ENCODE assay signal across 1 fruit fly cellular context in the genomic region with DNA sequence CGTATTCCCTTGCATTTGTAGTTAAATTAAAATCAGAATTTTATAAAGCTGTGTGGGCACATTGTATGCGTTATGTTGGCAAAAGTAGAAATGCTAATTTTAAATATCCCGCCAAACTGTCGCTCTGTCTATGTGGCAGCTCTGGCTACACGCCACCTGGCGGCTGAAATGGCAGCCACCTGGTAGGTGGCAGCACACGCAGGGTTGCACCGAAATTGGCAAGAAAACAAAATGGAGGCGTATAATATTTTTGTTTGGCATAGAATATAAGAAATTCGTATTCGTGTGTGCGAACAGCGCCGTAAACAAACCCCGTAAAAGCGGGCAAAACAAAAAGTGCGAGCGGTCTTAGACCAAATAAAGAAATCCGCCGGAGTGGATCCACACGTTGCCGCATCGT.
TF ChIP-seq lines count a peak whose summit lies in the region.

A gene (plus strand): TSS at position 220 of the 400 bp plus-strand sequence.

TF ChIP-seq in whole organism, embryonic, 481 proteins besides CTCF, POLR2A, EP300 and RAD21 (continued from another document and continues in another):
- peak; percentile 10 for TF ChIP-seq zf30C (GFP tag; optimal IDR thresholded peaks at IDR 0.05; lab: Kevin White, UChicago)
- TF ChIP-seq pfk (GFP tag; optimal IDR thresholded peaks at IDR 0.05; lab: Kevin White, UChicago), result peak; percentile 64
- TF ChIP-seq cg (GFP tag; optimal IDR thresholded peaks at IDR 0.05; lab: Kevin White, UChicago), result no peak
- no peak for TF ChIP-seq CG11695 (GFP tag; IDR thresholded peaks at IDR 0.05; lab: Robert Waterston, UW)
- TF ChIP-seq insv (GFP tag; optimal IDR thresholded peaks at IDR 0.05; lab: Kevin White, UChicago), result peak in 1 of 2 experiments; percentile 68
- no peak for TF ChIP-seq jigr1 (GFP tag; IDR thresholded peaks at IDR 0.05; lab: Robert Waterston, UW)
- TF ChIP-seq Hey (tag; optimal IDR thresholded peaks at IDR 0.05; lab: Kevin White, UChicago), result no peak
- TF ChIP-seq CG13894 (tag; optimal IDR thresholded peaks at IDR 0.05; lab: Kevin White, UChicago), result peak; percentile 71
- TF ChIP-seq Hr78 (GFP tag; optimal IDR thresholded peaks at IDR 0.05; lab: Kevin White, UChicago), result no peak
- no peak for TF ChIP-seq unpg (GFP tag; optimal IDR thresholded peaks at IDR 0.05; lab: Kevin White, UChicago)
- TF ChIP-seq HmgZ (tag; optimal IDR thresholded peaks at IDR 0.05; lab: Kevin White, UChicago), result peak; percentile 85
- TF ChIP-seq Myb (GFP tag; optimal IDR thresholded peaks at IDR 0.05; lab: Kevin White, UChicago), result peak; percentile 90
- TF ChIP-seq ftz-f1 (GFP tag; optimal IDR thresholded peaks at IDR 0.05; lab: Kevin White, UChicago), result peak; percentile 77
- TF ChIP-seq CG8290 (GFP tag; optimal IDR thresholded peaks at IDR 0.05; lab: Kevin White, UChicago), result peak; percentile 75
- TF ChIP-seq CG8290 (tag; optimal IDR thresholded peaks at IDR 0.05; lab: Kevin White, UChicago), result peak in 1 of 2 experiments; percentile 83
- no peak for TF ChIP-seq cwo (GFP tag; optimal IDR thresholded peaks at IDR 0.05; lab: Kevin White, UChicago)
- TF ChIP-seq psq (GFP tag; optimal IDR thresholded peaks at IDR 0.05; lab: Kevin White, UChicago), result no peak
- peak; percentile 63 for TF ChIP-seq kni (GFP tag; optimal IDR thresholded peaks at IDR 0.05; lab: Kevin White, UChicago)
- peak; percentile 11 for TF ChIP-seq CG9609 (GFP tag; optimal IDR thresholded peaks at IDR 0.05; lab: Kevin White, UChicago)
- TF ChIP-seq ro (GFP tag; IDR thresholded peaks at IDR 0.05; lab: Robert Waterston, UW), result no peak
- TF ChIP-seq sug (tag; optimal IDR thresholded peaks at IDR 0.05; lab: Kevin White, UChicago), result peak; percentile 67
- peak; percentile 40 for TF ChIP-seq CG17385 (GFP tag; optimal IDR thresholded peaks at IDR 0.05; lab: Kevin White, UChicago)
- peak; percentile 13 for TF ChIP-seq Chrac-16 (GFP tag; optimal IDR thresholded peaks at IDR 0.05; lab: Kevin White, UChicago)
- TF ChIP-seq pnt (GFP tag; optimal IDR thresholded peaks at IDR 0.05; lab: Kevin White, UChicago), result no peak
- peak; percentile 2 for TF ChIP-seq disco-r (GFP tag; optimal IDR thresholded peaks at IDR 0.05; lab: Kevin White, UChicago)
- no peak for TF ChIP-seq kay (GFP tag; optimal IDR thresholded peaks at IDR 0.05; lab: Kevin White, UChicago)
- TF ChIP-seq Atf3 (GFP tag; optimal IDR thresholded peaks at IDR 0.05; lab: Kevin White, UChicago), result no peak
- TF ChIP-seq Xbp1 (GFP tag; optimal IDR thresholded peaks at IDR 0.05; lab: Kevin White, UChicago), result peak; percentile 58
- peak in 1 of 2 experiments; percentile 12 for TF ChIP-seq bsh (GFP tag; optimal IDR thresholded peaks at IDR 0.05; lab: Kevin White, UChicago)
- TF ChIP-seq Nf-YB (GFP tag; optimal IDR thresholded peaks at IDR 0.05; lab: Kevin White, UChicago), result peak; percentile 23
- no peak for TF ChIP-seq Doc3 (GFP tag; IDR thresholded peaks at IDR 0.05; lab: Robert Waterston, UW; ENCODE audit: partially characterized antibody)
- peak; percentile 64; the same call in 2 of the 3 replicates for TF ChIP-seq ci (GFP tag; IDR thresholded peaks at IDR 0.05; lab: Robert Waterston, UW)
- TF ChIP-seq slp2 (GFP tag; optimal IDR thresholded peaks at IDR 0.05; lab: Kevin White, UChicago), result peak; percentile 10
- no peak for TF ChIP-seq CG3726 (GFP tag; IDR thresholded peaks at IDR 0.05; lab: Robert Waterston, UW)
- TF ChIP-seq mirr (GFP tag; optimal IDR thresholded peaks at IDR 0.05; lab: Kevin White, UChicago), result peak; percentile 39
- peak; percentile 5 for TF ChIP-seq Usf (GFP tag; optimal IDR thresholded peaks at IDR 0.05; lab: Kevin White, UChicago)
- 0 out of 2 replicates have a peak, but pooled peaks have one; percentile 30 for TF ChIP-seq onecut (GFP tag; IDR thresholded peaks at IDR 0.05; lab: Robert Waterston, UW)
- peak; percentile 49; the same call in 1 of the 2 replicates for TF ChIP-seq CG11247 (GFP tag; IDR thresholded peaks at IDR 0.05; lab: Robert Waterston, UW)
- no peak for TF ChIP-seq exex (tag; optimal IDR thresholded peaks at IDR 0.05; lab: Kevin White, UChicago)
- no peak for TF ChIP-seq jing (GFP tag; optimal IDR thresholded peaks at IDR 0.05; lab: Kevin White, UChicago)
- peak; percentile 99 for TF ChIP-seq CG2116 (GFP tag; optimal IDR thresholded peaks at IDR 0.05; lab: Kevin White, UChicago)
- TF ChIP-seq CG31224 (GFP tag; IDR thresholded peaks at IDR 0.05; lab: Robert Waterston, UW), result peak; percentile 46
- TF ChIP-seq CG4820 (GFP tag; optimal IDR thresholded peaks at IDR 0.05; lab: Kevin White, UChicago), result no peak
- no peak for TF ChIP-seq Poxn (GFP tag; IDR thresholded peaks at IDR 0.05; lab: Robert Waterston, UW)
- peak; percentile 62 for TF ChIP-seq HHEX (GFP tag; optimal IDR thresholded peaks at IDR 0.05; lab: Kevin White, UChicago)
- no peak for TF ChIP-seq CG1792 (GFP tag; optimal IDR thresholded peaks at IDR 0.05; lab: Kevin White, UChicago)
- TF ChIP-seq Taf1 (GFP tag; IDR thresholded peaks at IDR 0.05; lab: Robert Waterston, UW), result no peak
- TF ChIP-seq rib (GFP tag; IDR thresholded peaks at IDR 0.05; lab: Robert Waterston, UW), result peak; percentile 96
- peak; percentile 45; the same call in 1 of the 2 replicates for TF ChIP-seq CG10321 (GFP tag; IDR thresholded peaks at IDR 0.05; lab: Robert Waterston, UW)
- TF ChIP-seq CG10959 (GFP tag; IDR thresholded peaks at IDR 0.05; lab: Robert Waterston, UW), result peak; percentile 49; the same call in 1 of the 2 replicates
- no peak for TF ChIP-seq wek (GFP tag; optimal IDR thresholded peaks at IDR 0.05; lab: Kevin White, UChicago)
- TF ChIP-seq ase (GFP tag; IDR thresholded peaks at IDR 0.05; lab: Robert Waterston, UW), result no peak
- peak; percentile 14 for TF ChIP-seq CG6813 (GFP tag; optimal IDR thresholded peaks at IDR 0.05; lab: Kevin White, UChicago)
- no peak for TF ChIP-seq gcm (GFP tag; optimal IDR thresholded peaks at IDR 0.05; lab: Kevin White, UChicago)
- TF ChIP-seq ERR (GFP tag; optimal IDR thresholded peaks at IDR 0.05; lab: Kevin White, UChicago), result peak; percentile 20
- peak; percentile 50 for TF ChIP-seq CG17829 (tag; optimal IDR thresholded peaks at IDR 0.05; lab: Kevin White, UChicago)
- TF ChIP-seq Dp (GFP tag; optimal IDR thresholded peaks at IDR 0.05; lab: Kevin White, UChicago), result peak; percentile 97
- 0 out of 2 replicates have a peak, but pooled peaks have one; percentile 12 for TF ChIP-seq H2.0 (GFP tag; IDR thresholded peaks at IDR 0.05; lab: Robert Waterston, UW)
- TF ChIP-seq CG6254 (GFP tag; optimal IDR thresholded peaks at IDR 0.05; lab: Kevin White, UChicago), result no peak
- peak; percentile 42 for TF ChIP-seq zen (tag; optimal IDR thresholded peaks at IDR 0.05; lab: Kevin White, UChicago)
- TF ChIP-seq CG34422 (GFP tag; IDR thresholded peaks at IDR 0.05; lab: Robert Waterston, UW), result peak; percentile 69
- TF ChIP-seq inv (GFP tag; IDR thresholded peaks at IDR 0.05; lab: Robert Waterston, UW; ENCODE audit: partially characterized antibody), result no peak
- peak; percentile 20 for TF ChIP-seq CG18764 (GFP tag; optimal IDR thresholded peaks at IDR 0.05; lab: Kevin White, UChicago)
- TF ChIP-seq vfl (GFP tag; optimal IDR thresholded peaks at IDR 0.05; lab: Kevin White, UChicago), result no peak
- TF ChIP-seq CG17359 (tag; optimal IDR thresholded peaks at IDR 0.05; lab: Kevin White, UChicago), result peak; percentile 32
- peak; percentile 95 for TF ChIP-seq Ets65A (GFP tag; lab: Kevin White, UChicago)
- 0 out of 2 replicates have a peak, but pooled peaks have one; percentile 37 for TF ChIP-seq CG1024 (GFP tag; IDR thresholded peaks at IDR 0.05; lab: Robert Waterston, UW)
- no peak for TF ChIP-seq bowl (GFP tag; IDR thresholded peaks at IDR 0.05; lab: Robert Waterston, UW)
- TF ChIP-seq CG9727 (GFP tag; optimal IDR thresholded peaks at IDR 0.05; lab: Kevin White, UChicago), result peak; percentile 51
- no peak for TF ChIP-seq tgo (GFP tag; IDR thresholded peaks at IDR 0.05; lab: Robert Waterston, UW)
- no peak for TF ChIP-seq CG11696 (GFP tag; IDR thresholded peaks at IDR 0.05; lab: Robert Waterston, UW)
- no peak for TF ChIP-seq cas (GFP tag; IDR thresholded peaks at IDR 0.05; lab: Robert Waterston, UW)
- peak; percentile 65 for TF ChIP-seq NfI (GFP tag; optimal IDR thresholded peaks at IDR 0.05; lab: Kevin White, UChicago)
- TF ChIP-seq her (GFP tag; optimal IDR thresholded peaks at IDR 0.05; lab: Kevin White, UChicago), result peak; percentile 56
- no peak for TF ChIP-seq CG3838 (GFP tag; optimal IDR thresholded peaks at IDR 0.05; lab: Kevin White, UChicago)
- TF ChIP-seq ap (GFP tag; IDR thresholded peaks at IDR 0.05; lab: Robert Waterston, UW), result no peak
- peak; percentile 63 for TF ChIP-seq MTF-1 (GFP tag; optimal IDR thresholded peaks at IDR 0.05; lab: Kevin White, UChicago; ENCODE audit: borderline replicate concordance)
- no peak for TF ChIP-seq Tbp (GFP tag; optimal IDR thresholded peaks at IDR 0.05; lab: Kevin White, UChicago)
- peak; percentile 89 for TF ChIP-seq CG15514 (GFP tag; optimal IDR thresholded peaks at IDR 0.05; lab: Kevin White, UChicago)
- 0 out of 2 replicates have a peak, but pooled peaks have one; percentile 7 for TF ChIP-seq aop (GFP tag; IDR thresholded peaks at IDR 0.05; lab: Robert Waterston, UW)
- peak; percentile 44; the same call in 1 of the 2 replicates for TF ChIP-seq CG11085 (GFP tag; IDR thresholded peaks at IDR 0.05; lab: Robert Waterston, UW)
- peak; percentile 71 for TF ChIP-seq lab (GFP tag; optimal IDR thresholded peaks at IDR 0.05; lab: Kevin White, UChicago)
- TF ChIP-seq D (optimal IDR thresholded peaks at IDR 0.05; lab: Kevin White, UChicago), result no peak
- TF ChIP-seq D (GFP tag; optimal IDR thresholded peaks at IDR 0.05; lab: Kevin White, UChicago), result no peak
- no peak for TF ChIP-seq ac (GFP tag; optimal IDR thresholded peaks at IDR 0.05; lab: Kevin White, UChicago)
- peak; percentile 47 for TF ChIP-seq Nf-YC (tag; optimal IDR thresholded peaks at IDR 0.05; lab: Kevin White, UChicago)
- TF ChIP-seq CG12155 (GFP tag; optimal IDR thresholded peaks at IDR 0.05; lab: Kevin White, UChicago), result peak; percentile 20
- TF ChIP-seq CG15601 (tag; optimal IDR thresholded peaks at IDR 0.05; lab: Kevin White, UChicago), result peak; percentile 33
- TF ChIP-seq CG10431 (GFP tag; optimal IDR thresholded peaks at IDR 0.05; lab: Kevin White, UChicago), result no peak
- TF ChIP-seq Xrp1 (GFP tag; IDR thresholded peaks at IDR 0.05; lab: Robert Waterston, UW), result no peak
- no peak for TF ChIP-seq CG31388 (GFP tag; optimal IDR thresholded peaks at IDR 0.05; lab: Kevin White, UChicago)
- TF ChIP-seq CG3847 (GFP tag; IDR thresholded peaks at IDR 0.05; lab: Robert Waterston, UW), result peak; percentile 83
- no peak for TF ChIP-seq CG9817 (tag; optimal IDR thresholded peaks at IDR 0.05; lab: Kevin White, UChicago)
- 0 out of 3 replicates have a peak, but pooled peaks have one; percentile 50 for TF ChIP-seq CG11560 (tag; IDR thresholded peaks at IDR 0.05; lab: Robert Waterston, UW)
- peak; percentile 97 for TF ChIP-seq pzg (GFP tag; optimal IDR thresholded peaks at IDR 0.05; lab: Kevin White, UChicago)
- TF ChIP-seq Hmx (GFP tag; optimal IDR thresholded peaks at IDR 0.05; lab: Kevin White, UChicago), result no peak
- TF ChIP-seq CG4617 (GFP tag; optimal IDR thresholded peaks at IDR 0.05; lab: Kevin White, UChicago; ENCODE audit: borderline replicate concordance), result peak; percentile 79
- TF ChIP-seq dm (GFP tag; optimal IDR thresholded peaks at IDR 0.05; lab: Kevin White, UChicago), result peak; percentile 63
- TF ChIP-seq Pdp1 (GFP tag; optimal IDR thresholded peaks at IDR 0.05; lab: Kevin White, UChicago), result peak; percentile 2 to 43
- TF ChIP-seq maf-S (GFP tag; optimal IDR thresholded peaks at IDR 0.05; lab: Kevin White, UChicago), result peak; percentile 25
- peak; percentile 42; the same call in 1 of the 2 replicates for TF ChIP-seq Adf1 (GFP tag; IDR thresholded peaks at IDR 0.05; lab: Robert Waterston, UW)
- no peak for TF ChIP-seq CG4404 (GFP tag; IDR thresholded peaks at IDR 0.05; lab: Robert Waterston, UW)
- 0 out of 2 replicates have a peak, but pooled peaks have one; percentile 21 for TF ChIP-seq CG32767 (GFP tag; IDR thresholded peaks at IDR 0.05; lab: Robert Waterston, UW)
- peak; percentile 47 for TF ChIP-seq CG15696 (tag; optimal IDR thresholded peaks at IDR 0.05; lab: Kevin White, UChicago)
- TF ChIP-seq Fer1 (GFP tag; optimal IDR thresholded peaks at IDR 0.05; lab: Kevin White, UChicago), result peak; percentile 75
- peak; percentile 61 for TF ChIP-seq CG7928 (GFP tag; optimal IDR thresholded peaks at IDR 0.05; lab: Kevin White, UChicago)
- peak; percentile 36 for TF ChIP-seq NK7.1 (GFP tag; optimal IDR thresholded peaks at IDR 0.05; lab: Kevin White, UChicago)
- peak; percentile 90 for TF ChIP-seq MESR4 (GFP tag; optimal IDR thresholded peaks at IDR 0.05; lab: Kevin White, UChicago)
- TF ChIP-seq klu (GFP tag; IDR thresholded peaks at IDR 0.05; lab: Robert Waterston, UW), result no peak
- TF ChIP-seq CG10543 (GFP tag; optimal IDR thresholded peaks at IDR 0.05; lab: Kevin White, UChicago), result peak; percentile 48
- peak; percentile 11 for TF ChIP-seq slou (GFP tag; optimal IDR thresholded peaks at IDR 0.05; lab: Kevin White, UChicago)
- TF ChIP-seq CG17361 (GFP tag; IDR thresholded peaks at IDR 0.05; lab: Robert Waterston, UW), result 0 out of 3 replicates have a peak, but pooled peaks have one; percentile 18
- peak; percentile 21 for TF ChIP-seq CG13424 (tag; optimal IDR thresholded peaks at IDR 0.05; lab: Kevin White, UChicago)
- TF ChIP-seq CG1603 (tag; optimal IDR thresholded peaks at IDR 0.05; lab: Kevin White, UChicago), result peak; percentile 88
- no peak for TF ChIP-seq CG12104 (GFP tag; optimal IDR thresholded peaks at IDR 0.05; lab: Kevin White, UChicago)
- TF ChIP-seq lmd (GFP tag; IDR thresholded peaks at IDR 0.05; lab: Robert Waterston, UW), result peak; percentile 54; the same call in 1 of the 2 replicates
- peak; percentile 54 for TF ChIP-seq Ptx1 (GFP tag; IDR thresholded peaks at IDR 0.05; lab: Robert Waterston, UW)
- no peak for TF ChIP-seq CkIIα-i1 (GFP tag; IDR thresholded peaks at IDR 0.05; lab: Robert Waterston, UW)
- 0 out of 3 replicates have a peak, but pooled peaks have one; percentile 24 for TF ChIP-seq dysf (GFP tag; IDR thresholded peaks at IDR 0.05; lab: Robert Waterston, UW)
- peak; percentile 50; the same call in 1 of the 2 replicates for TF ChIP-seq CG13287 (GFP tag; IDR thresholded peaks at IDR 0.05; lab: Robert Waterston, UW; ENCODE audit: partially characterized antibody)
- TF ChIP-seq pho (GFP tag; optimal IDR thresholded peaks at IDR 0.05; lab: Kevin White, UChicago), result peak; percentile 45
- TF ChIP-seq Ets97D (GFP tag; optimal IDR thresholded peaks at IDR 0.05; lab: Kevin White, UChicago), result peak; percentile 97
- no peak for TF ChIP-seq CG3065 (GFP tag; optimal IDR thresholded peaks at IDR 0.05; lab: Kevin White, UChicago)
- no peak for TF ChIP-seq CG30431 (GFP tag; optimal IDR thresholded peaks at IDR 0.05; lab: Kevin White, UChicago)
- TF ChIP-seq CG10654 (GFP tag; optimal IDR thresholded peaks at IDR 0.05; lab: Kevin White, UChicago), result peak; percentile 24
